Fruit fly (Drosophila melanogaster) whole organism, embryonic: ENCODE measurements around the gene CG8568.
A peak's percentile ranks its signal among the peaks of the same experiment; 100 is the strongest.

Experiments
- ATbp ChIP-seq: fragments of 200-800 bp; sonication (Bioruptor generic); optimal IDR thresholded peaks from 2 replicates; lab custom pipeline; 2017; ENCODE audit warnings: missing biosample characterization, mild to moderate bottlenecking, missing genetic modification characterization, missing genetic modification reagents
- CG10147 ChIP-seq: fragments of 200-800 bp; sonication (Bioruptor generic); optimal IDR thresholded peaks from 2 replicates; lab custom pipeline; 2019; ENCODE audit warnings: missing biosample characterization, mild to moderate bottlenecking, missing genetic modification characterization, moderate library complexity
- CG10543 ChIP-seq: fragments of 200-800 bp; sonication (Bioruptor generic); optimal IDR thresholded peaks from 3 replicates; lab custom pipeline; 2017; ENCODE audit warnings: missing biosample characterization, mild to moderate bottlenecking, missing genetic modification characterization, moderate library complexity
- CG11723 ChIP-seq: fragments of 200-800 bp; sonication (Bioruptor generic); optimal IDR thresholded peaks from 2 replicates; lab custom pipeline; 2017; ENCODE audit warnings: missing biosample characterization, mild to moderate bottlenecking, missing genetic modification characterization
- CG12071 ChIP-seq: fragments of 200-800 bp; sonication (Bioruptor generic); optimal IDR thresholded peaks from 3 replicates; lab custom pipeline; 2018; ENCODE audit warnings: missing biosample characterization, mild to moderate bottlenecking, missing genetic modification characterization
- CG14014 ChIP-seq: fragments of 200-800 bp; sonication (Bioruptor generic); IDR thresholded peaks from 2 replicates; pipeline ENCODE4 v1.3.6; 2022; ENCODE audit warnings: missing biosample characterization, missing genetic modification characterization
- CG1602 ChIP-seq: fragments of 200-800 bp; sonication (Bioruptor generic); optimal IDR thresholded peaks from 3 replicates; lab custom pipeline; 2016; ENCODE audit warnings: missing biosample characterization, missing genetic modification characterization
- CG16813 ChIP-seq: fragments of 200-800 bp; sonication (Bioruptor generic); IDR thresholded peaks from 3 replicates; pipeline ENCODE4 v1.3.6; 2022; ENCODE audit warnings: missing biosample characterization, missing genetic modification characterization; ENCODE audit not compliant: partially characterized antibody
- CG16815 ChIP-seq: fragments of 200-800 bp; sonication (Bioruptor generic); optimal IDR thresholded peaks from 3 replicates; lab custom pipeline; 2017; ENCODE audit warnings: missing biosample characterization, mild to moderate bottlenecking, missing genetic modification characterization
- CG18011 ChIP-seq: fragments of 200-800 bp; sonication (Bioruptor generic); optimal IDR thresholded peaks from 2 replicates; lab custom pipeline; 2017; ENCODE audit warnings: missing biosample characterization, missing genetic modification characterization, mild to moderate bottlenecking, moderate library complexity, missing genotype
- CG2875 ChIP-seq: fragments of 200-800 bp; sonication (Bioruptor generic); optimal IDR thresholded peaks from 2 replicates; lab custom pipeline; 2017; ENCODE audit warnings: missing biosample characterization, mild to moderate bottlenecking, missing genetic modification characterization, missing genetic modification reagents
- CG30431 ChIP-seq: fragments of 200-800 bp; sonication (Bioruptor generic); optimal IDR thresholded peaks from 2 replicates; lab custom pipeline; 2017; ENCODE audit warnings: missing biosample characterization, missing genetic modification characterization
- CG33557 ChIP-seq: fragments of 200-800 bp; sonication (Bioruptor generic); optimal IDR thresholded peaks from 2 replicates; lab custom pipeline; 2019; ENCODE audit warnings: missing biosample characterization, mild to moderate bottlenecking, missing genetic modification characterization, moderate library complexity
- CG4617 ChIP-seq: fragments of 200-800 bp; sonication (Bioruptor generic); optimal IDR thresholded peaks from 3 replicates; lab custom pipeline; 2016; ENCODE audit warnings: missing biosample characterization, missing genetic modification characterization, borderline replicate concordance
- CG5245 ChIP-seq: fragments of 200-800 bp; sonication (Bioruptor generic); optimal IDR thresholded peaks from 3 replicates; lab custom pipeline; 2016; ENCODE audit warnings: missing biosample characterization, missing genetic modification characterization
- CG6254 ChIP-seq: fragments of 200-800 bp; sonication (Bioruptor generic); optimal IDR thresholded peaks from 3 replicates; lab custom pipeline; 2017; ENCODE audit warnings: mild to moderate bottlenecking, missing biosample characterization, missing genetic modification reagents, missing genetic modification characterization
- CG6689 ChIP-seq: fragments of 200-800 bp; sonication (Bioruptor generic); IDR thresholded peaks from 2 replicates; pipeline ENCODE4 v1.3.6; 2022; ENCODE audit warnings: missing biosample characterization, missing genetic modification characterization
- CG8924 ChIP-seq: fragments of 200-800 bp; optimal IDR thresholded peaks from 3 replicates; lab custom pipeline; 2019; ENCODE audit warnings: missing biosample characterization, mild to moderate bottlenecking, missing genetic modification characterization, moderate library complexity
- Dbx ChIP-seq: fragments of 200-800 bp; sonication (Bioruptor generic); IDR thresholded peaks from 3 replicates; pipeline ENCODE4 v1.3.6; 2022; ENCODE audit warnings: missing biosample characterization, missing genetic modification characterization
- Dip2 ChIP-seq: fragments of 200-800 bp; sonication (Bioruptor generic); IDR thresholded peaks from 2 replicates; pipeline ENCODE4 v1.3.6; 2022; ENCODE audit warnings: missing biosample characterization, missing genetic modification characterization
- HmgZ ChIP-seq: fragments of 200-800 bp; sonication (Bioruptor generic); optimal IDR thresholded peaks from 2 replicates; lab custom pipeline; 2018; ENCODE audit warnings: missing biosample characterization, mild to moderate bottlenecking, missing genetic modification characterization
- Hr39 ChIP-seq: fragments of >200 bp; optimal IDR thresholded peaks from 2 replicates; lab custom pipeline; 2017
- Meics ChIP-seq: fragments of 200-800 bp; sonication (Bioruptor generic); optimal IDR thresholded peaks from 2 replicates; lab custom pipeline; 2017; ENCODE audit warnings: missing biosample characterization, mild to moderate bottlenecking, missing genetic modification characterization
- Nf-YB ChIP-seq: fragments of 200-800 bp; sonication (Bioruptor generic); optimal IDR thresholded peaks from 3 replicates; lab custom pipeline; 2019; ENCODE audit warnings: missing biosample characterization, mild to moderate bottlenecking, missing genetic modification characterization, moderate library complexity
- NfI ChIP-seq: fragments of 200-800 bp; sonication (Bioruptor generic); optimal IDR thresholded peaks from 3 replicates; lab custom pipeline; 2018; ENCODE audit warnings: missing biosample characterization, mild to moderate bottlenecking, missing genetic modification characterization, moderate library complexity
- Ptx1 ChIP-seq: fragments of 200-800 bp; sonication (Bioruptor generic); IDR thresholded peaks from 2 replicates; pipeline ENCODE4 v1.3.6; 2022; ENCODE audit warnings: missing biosample characterization, missing genetic modification characterization
- Rfx ChIP-seq: fragments of 200-800 bp; sonication (Bioruptor generic); IDR thresholded peaks from 2 replicates; pipeline ENCODE4 v1.3.6; 2022; ENCODE audit warnings: missing biosample characterization, missing genetic modification characterization
- Rx ChIP-seq: fragments of 200-800 bp; sonication (Bioruptor generic); IDR thresholded peaks from 2 replicates; pipeline ENCODE4 v1.3.6; 2022; ENCODE audit warnings: missing biosample characterization, missing genetic modification characterization
- Six4 ChIP-seq: fragments of 200-800 bp; sonication (Bioruptor generic); optimal IDR thresholded peaks from 2 replicates; lab custom pipeline; 2016; ENCODE audit warnings: missing biosample characterization, missing genetic modification characterization
- Stat92E ChIP-seq, 3 experiments: fragments of >200 bp in 2 of 3; fragments of 200-800 bp in 1 of 3; sonication (Bioruptor generic) in 1 of 3; optimal IDR thresholded peaks; 2 replicates each; lab custom pipeline; 2017 to 2019; ENCODE audit warnings: missing biosample characterization in 3 of 3, missing genetic modification characterization in 3 of 3, mild to moderate bottlenecking in 1 of 3, moderate library complexity in 1 of 3
- abd-A ChIP-seq: fragments of 200-800 bp; sonication (Bioruptor generic); optimal IDR thresholded peaks from 3 replicates; lab custom pipeline; 2019; ENCODE audit warnings: missing biosample characterization, mild to moderate bottlenecking, missing genetic modification characterization, moderate library complexity
- ase ChIP-seq: fragments of 200-800 bp; sonication (Bioruptor generic); IDR thresholded peaks from 3 replicates; pipeline ENCODE4 v1.3.6; 2022; ENCODE audit warnings: missing biosample characterization, missing genetic modification characterization
- bab2 ChIP-seq: fragments of 200-800 bp; sonication (Bioruptor generic); optimal IDR thresholded peaks from 2 replicates; lab custom pipeline; 2016; ENCODE audit warnings: missing biosample characterization, missing genetic modification characterization
- br ChIP-seq: fragments of >200 bp; optimal IDR thresholded peaks from 2 replicates; lab custom pipeline; 2017
- danr ChIP-seq: fragments of 200-800 bp; sonication (Bioruptor generic); IDR thresholded peaks from 2 replicates; pipeline ENCODE4 v1.3.6; 2022; ENCODE audit warnings: missing biosample characterization, missing genetic modification characterization
- dimm ChIP-seq: fragments of 200-800 bp; sonication (Bioruptor generic); IDR thresholded peaks from 2 replicates; pipeline ENCODE4 v1.3.6; 2022; ENCODE audit warnings: missing biosample characterization, missing genetic modification characterization
- dmrt11E ChIP-seq: fragments of 200-800 bp; sonication (Bioruptor generic); optimal IDR thresholded peaks from 3 replicates; lab custom pipeline; 2018; ENCODE audit warnings: missing biosample characterization, mild to moderate bottlenecking, missing genetic modification characterization, moderate library complexity
- dpn ChIP-seq, 2 experiments: fragments of 200-800 bp; sonication (Bioruptor generic); optimal IDR thresholded peaks; 3 replicates each; lab custom pipeline; 2016; ENCODE audit warnings: missing biosample characterization in 2 of 2, missing genetic modification characterization in 2 of 2
- ftz-f1 ChIP-seq: fragments of 200-800 bp; sonication (Bioruptor generic); optimal IDR thresholded peaks from 2 replicates; lab custom pipeline; 2016; ENCODE audit warnings: missing biosample characterization, missing genetic modification characterization
- fu2 ChIP-seq: fragments of 200-800 bp; sonication (Bioruptor generic); optimal IDR thresholded peaks from 2 replicates; lab custom pipeline; 2016; ENCODE audit warnings: missing biosample characterization, missing genetic modification characterization
- gce ChIP-seq: fragments of 200-800 bp; sonication (Bioruptor generic); IDR thresholded peaks from 3 replicates; pipeline ENCODE4 v1.3.6; 2022; ENCODE audit warnings: missing biosample characterization, missing genetic modification characterization
- gsb-n ChIP-seq: fragments of 200-800 bp; sonication (Bioruptor generic); optimal IDR thresholded peaks from 3 replicates; lab custom pipeline; 2018; ENCODE audit warnings: missing biosample characterization, mild to moderate bottlenecking, missing genetic modification characterization
- mam ChIP-seq: fragments of 200-800 bp; sonication (Bioruptor generic); optimal IDR thresholded peaks from 3 replicates; lab custom pipeline; 2016; ENCODE audit warnings: missing biosample characterization, missing genetic modification characterization
- org-1 ChIP-seq: fragments of 200-800 bp; sonication (Bioruptor generic); optimal IDR thresholded peaks from 2 replicates; lab custom pipeline; 2017; ENCODE audit warnings: missing biosample characterization, missing genetic modification characterization
- pb ChIP-seq: fragments of 200-800 bp; sonication (Bioruptor generic); optimal IDR thresholded peaks from 3 replicates; lab custom pipeline; 2016; ENCODE audit warnings: missing biosample characterization, missing genetic modification characterization
- peb ChIP-seq: fragments of 200-800 bp; sonication (Bioruptor generic); IDR thresholded peaks from 2 replicates; pipeline ENCODE4 v1.3.6; 2022; ENCODE audit warnings: missing biosample characterization, missing genetic modification characterization
- scrt ChIP-seq: fragments of 200-800 bp; sonication (Bioruptor generic); optimal IDR thresholded peaks from 2 replicates; lab custom pipeline; 2018; ENCODE audit warnings: missing biosample characterization, mild to moderate bottlenecking, missing genetic modification characterization, moderate library complexity
- slou ChIP-seq: fragments of 200-800 bp; sonication (Bioruptor generic); optimal IDR thresholded peaks from 3 replicates; lab custom pipeline; 2016; ENCODE audit warnings: missing biosample characterization, missing genetic modification characterization
- sqz ChIP-seq: fragments of 200-800 bp; sonication (Bioruptor generic); optimal IDR thresholded peaks from 3 replicates; lab custom pipeline; 2018; ENCODE audit warnings: missing biosample characterization, mild to moderate bottlenecking, missing genetic modification characterization
- ssp ChIP-seq: fragments of 200-800 bp; sonication (Bioruptor generic); IDR thresholded peaks from 2 replicates; pipeline ENCODE4 v1.3.6; 2022; ENCODE audit warnings: missing biosample characterization, missing genetic modification characterization
- zen ChIP-seq: fragments of 200-800 bp; sonication (Bioruptor generic); optimal IDR thresholded peaks from 3 replicates; lab custom pipeline; 2018; ENCODE audit warnings: missing biosample characterization, mild to moderate bottlenecking, missing genetic modification characterization, moderate library complexity

The CG8568 gene

dm6 chrX:17472930-17473668 lies 20.8 kb upstream of the CG8568 start (continued):
- TF ChIP-seq NfI (no peak), CG33557 (GFP tag; lab: Kevin White, UChicago) (peak; percentile 29), Six4 (peak; percentile 30), HmgZ (tag; lab: Kevin White, UChicago) (no peak), CG10147 (no peak), Rx (GFP tag; lab: Robert Waterston, UW) (no peak), ase (no peak), CG12071 (GFP tag; lab: Kevin White, UChicago) (no peak), org-1 (GFP tag; lab: Kevin White, UChicago) (no peak), dmrt11E (tag; lab: Kevin White, UChicago) (peak; percentile 26), Ptx1 (GFP tag; lab: Robert Waterston, UW) (no peak), CG2875 (GFP tag; lab: Kevin White, UChicago) (peak; percentile 53), CG4617 (no peak), pb (GFP tag; lab: Kevin White, UChicago) (no peak), mam (GFP tag; lab: Kevin White, UChicago) (no peak), scrt (GFP tag; lab: Kevin White, UChicago) (no peak), ATbp (GFP tag; lab: Kevin White, UChicago) (peak; percentile 79), peb (GFP tag; lab: Robert Waterston, UW) (no peak), dpn (GFP tag; optimal IDR thresholded peaks at IDR 0.05; lab: Kevin White, UChicago) (no peak), CG11723 (GFP tag; lab: Kevin White, UChicago) (no peak), Nf-YB (GFP tag; lab: Kevin White, UChicago) (no peak), Dip2 (GFP tag; lab: Robert Waterston, UW) (no peak), ssp (GFP tag; lab: Robert Waterston, UW) (no peak), zen (tag; lab: Kevin White, UChicago) (no peak), CG6689 (no peak), Rfx (no peak), CG16815 (no peak), CG1602 (GFP tag; lab: Kevin White, UChicago) (peak; percentile 36), ftz-f1 (GFP tag; lab: Kevin White, UChicago) (no peak), dimm (GFP tag; lab: Robert Waterston, UW) (no peak), gsb-n (tag; lab: Kevin White, UChicago) (peak; percentile 27), CG30431 (GFP tag; lab: Kevin White, UChicago) (no peak), CG18011 (GFP tag; lab: Kevin White, UChicago) (no peak), br (lab: Kevin White, UChicago) (no peak), danr (no peak), CG14014 (no peak), Dbx (GFP tag; lab: Robert Waterston, UW) (no peak), Stat92E (GFP tag; optimal IDR thresholded peaks at IDR 0.05; lab: Kevin White, UChicago) (no peak), sqz (GFP tag; lab: Kevin White, UChicago) (peak; percentile 49), gce (GFP tag; lab: Robert Waterston, UW) (peak; percentile 42; the same call in 1 of the 3 replicates), Hr39 (no peak), CG5245 (GFP tag; lab: Kevin White, UChicago) (peak; percentile 10), bab2 (no peak), slou (GFP tag; lab: Kevin White, UChicago) (no peak), Meics (no peak), abd-A (tag; lab: Kevin White, UChicago) (no peak), CG8924 (tag; lab: Kevin White, UChicago) (no peak), fu2 (no peak), CG16813 (GFP tag; lab: Robert Waterston, UW) (no peak), CG6254 (GFP tag; lab: Kevin White, UChicago) (peak; percentile 18), CG10543 (GFP tag; lab: Kevin White, UChicago) (no peak)
